Worm (Caenorhabditis elegans): Measurements from ENCODE around the gene C17B7.3.

Gene C17B7.3

DNA sequence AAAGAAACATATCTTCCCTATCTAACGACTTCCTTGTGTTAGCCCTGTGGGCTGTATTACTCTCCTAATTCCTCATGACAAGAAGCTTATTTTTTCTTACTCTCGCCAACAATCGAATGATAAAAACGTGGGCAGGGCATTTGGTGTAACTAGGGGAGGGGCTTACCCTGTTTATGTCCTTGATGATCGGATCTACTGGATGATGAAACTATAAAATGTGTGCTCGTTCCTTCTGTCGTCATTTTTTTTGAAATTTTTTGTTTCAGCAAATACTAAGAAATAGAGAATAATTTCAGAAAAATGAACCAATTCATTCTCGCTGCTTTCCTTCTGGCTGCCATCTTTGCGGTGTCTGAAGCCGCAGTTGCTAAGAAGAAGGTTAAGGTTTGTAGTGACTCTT is at the start of gene C17B7.3:
C17B7.3 (plus strand) TSS at position 301 of the 400 bp plus-strand sequence.
- TF ChIP-seq ceh-39 (tag; optimal IDR thresholded peaks at IDR 0.05) (no peak), ztf-11 (tag; optimal IDR thresholded peaks at IDR 0.05) (no peak), nhr-12 (tag; optimal IDR thresholded peaks at IDR 0.05) (no peak), ces-1 (GFP tag; optimal IDR thresholded peaks at IDR 0.05) (no peak), hlh-1 (tag; optimal IDR thresholded peaks at IDR 0.05) (no peak), elt-3 (tag; optimal IDR thresholded peaks at IDR 0.05) (no peak), bed-3 (GFP tag; optimal IDR thresholded peaks at IDR 0.05) (no peak), ham-2 (GFP tag; optimal IDR thresholded peaks at IDR 0.05) (no peak), unc-62 (GFP tag; optimal IDR thresholded peaks at IDR 0.05) (no peak), sptf-1 (tag; optimal IDR thresholded peaks at IDR 0.05) (no peak), elt-1 (tag; optimal IDR thresholded peaks at IDR 0.05; ENCODE audit: borderline replicate concordance, insufficient read depth) (no peak), zip-8 (tag; optimal IDR thresholded peaks at IDR 0.05) (no peak), lsy-2 (tag; optimal IDR thresholded peaks at IDR 0.05) (no peak), lin-13 (tag; optimal IDR thresholded peaks at IDR 0.05) (no peak), ceh-83 (GFP tag; optimal IDR thresholded peaks at IDR 0.05) (no peak), nhr-237 (tag; optimal IDR thresholded peaks at IDR 0.05) (no peak)

DNA sequence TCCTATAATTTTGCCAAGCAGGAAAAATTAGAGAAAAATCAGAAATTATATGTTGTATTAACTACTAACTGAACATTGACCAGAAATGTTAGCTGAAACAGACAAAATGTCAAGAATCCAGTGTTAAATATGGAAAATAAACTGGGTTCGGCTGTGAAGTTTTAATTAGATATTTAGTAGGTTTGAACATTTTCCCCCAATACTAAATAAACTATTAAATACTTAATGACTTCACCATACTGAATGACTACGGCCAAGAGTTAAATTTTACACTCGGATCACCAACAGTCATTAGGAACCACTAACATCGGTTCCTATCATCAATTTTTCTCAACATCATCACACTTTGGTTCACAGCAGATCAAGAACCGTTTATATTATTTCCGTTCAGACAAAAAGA is 47.2 kb upstream of the C17B7.3 start:
- TF ChIP-seq pha-4 (tag; optimal IDR thresholded peaks at IDR 0.05) (no peak), lin-13 (tag; optimal IDR thresholded peaks at IDR 0.05) (no peak), flh-1 (GFP tag; optimal IDR thresholded peaks at IDR 0.05) (no peak)

DNA sequence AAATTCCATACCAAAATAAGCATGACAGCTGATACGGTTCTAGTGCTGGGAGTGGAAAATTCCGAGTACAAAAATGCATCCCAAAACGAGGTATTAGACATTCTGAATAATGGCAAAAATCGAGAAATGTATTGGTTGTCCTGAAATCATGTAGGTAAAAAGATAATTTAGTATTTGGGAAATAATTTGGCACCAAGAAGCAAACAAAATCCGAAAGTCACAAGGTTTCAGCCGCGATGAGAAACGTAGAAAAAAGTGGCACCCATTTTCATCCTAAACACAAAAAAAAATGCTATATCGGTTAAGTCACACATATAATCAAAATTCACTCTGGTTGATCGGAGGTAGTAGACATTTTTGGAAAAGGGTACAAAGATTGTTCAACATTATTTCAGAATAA is 44.8 kb upstream of the C17B7.3 start, which contains the start of gene srx-122:
srx-122 (minus strand) TSS at position 101 of the 400 bp plus-strand sequence.
- no peak for TF ChIP-seq mab-5 (tag; optimal IDR thresholded peaks at IDR 0.05)
- TF ChIP-seq nhr-237 (tag; optimal IDR thresholded peaks at IDR 0.05) = no peak
- TF ChIP-seq ceh-39 (tag; optimal IDR thresholded peaks at IDR 0.05) = no peak

DNA sequence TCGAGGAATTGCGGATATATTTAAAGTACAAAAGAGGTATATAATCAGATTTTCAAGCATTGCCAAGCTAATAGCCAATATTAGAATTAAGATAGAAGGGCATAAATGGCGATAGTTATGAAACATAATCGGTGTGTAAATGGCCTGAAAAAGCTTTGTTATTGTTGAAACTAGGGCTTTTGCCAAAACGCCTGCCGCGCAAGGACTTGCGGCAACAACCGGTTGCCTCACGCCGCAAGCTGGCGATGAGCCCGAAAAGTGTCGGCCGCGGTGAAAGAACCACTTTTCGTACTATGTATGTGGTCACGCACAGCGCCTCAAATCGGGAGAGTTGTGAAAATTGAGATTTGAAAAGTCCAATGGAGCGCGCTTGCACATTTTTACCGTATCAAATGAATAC is 43.2 kb upstream of the C17B7.3 start:
- no peak for TF ChIP-seq ceh-83 (GFP tag; optimal IDR thresholded peaks at IDR 0.05)
- no peak for TF ChIP-seq ham-2 (GFP tag; optimal IDR thresholded peaks at IDR 0.05)
- TF ChIP-seq drap-1 (GFP tag; optimal IDR thresholded peaks at IDR 0.05) = no peak
- no peak for TF ChIP-seq mls-2 (tag; optimal IDR thresholded peaks at IDR 0.05)
- no peak for TF ChIP-seq nhr-28 (tag; optimal IDR thresholded peaks at IDR 0.05)
- TF ChIP-seq unc-120 (tag; optimal IDR thresholded peaks at IDR 0.05; ENCODE audit: poor library complexity, severe bottlenecking) = no peak
- no peak for TF ChIP-seq ceh-39 (tag; optimal IDR thresholded peaks at IDR 0.05)
- no peak for TF ChIP-seq nhr-12 (tag; optimal IDR thresholded peaks at IDR 0.05)
- TF ChIP-seq ceh-43 (GFP tag; optimal IDR thresholded peaks at IDR 0.05) = no peak
- TF ChIP-seq nhr-237 (tag; optimal IDR thresholded peaks at IDR 0.05) = no peak
- no peak for TF ChIP-seq snpc-4 (tag; optimal IDR thresholded peaks at IDR 0.05)
- TF ChIP-seq elt-1 (tag; optimal IDR thresholded peaks at IDR 0.05; ENCODE audit: borderline replicate concordance, insufficient read depth) = no peak
- no peak for TF ChIP-seq mab-5 (tag; optimal IDR thresholded peaks at IDR 0.05)
- TF ChIP-seq sptf-1 (tag; optimal IDR thresholded peaks at IDR 0.05) = no peak
- TF ChIP-seq mep-1 (tag; optimal IDR thresholded peaks at IDR 0.05) = no peak
- no peak for TF ChIP-seq ztf-11 (tag; optimal IDR thresholded peaks at IDR 0.05)

DNA sequence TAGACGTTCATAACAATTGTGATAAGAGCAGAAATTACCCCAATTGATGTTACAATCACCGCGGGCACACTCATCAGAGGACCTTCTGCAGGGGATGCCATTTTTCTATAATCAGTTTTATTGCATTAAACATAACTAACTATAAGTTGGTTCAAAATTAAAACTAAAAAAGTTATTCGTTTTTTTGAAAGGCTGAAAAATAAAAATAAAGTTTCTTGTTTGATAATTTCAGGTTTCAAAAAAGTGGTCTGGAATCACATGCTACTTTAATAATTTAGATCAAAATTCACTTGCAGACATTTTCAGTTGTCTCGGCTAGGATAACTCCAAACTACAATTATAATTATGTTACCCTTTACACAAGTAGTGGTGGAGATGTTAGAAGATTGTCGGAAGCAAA is 40.7 kb upstream of the C17B7.3 start, which contains the start of gene srbc-1:
srbc-1 (minus strand) TSS at position 101 of the 400 bp plus-strand sequence.
- no peak for TF ChIP-seq cnd-1 (tag; optimal IDR thresholded peaks at IDR 0.05)
- TF ChIP-seq lin-32 (GFP tag; optimal IDR thresholded peaks at IDR 0.05) = no peak
- no peak for TF ChIP-seq nhr-76 (tag; optimal IDR thresholded peaks at IDR 0.05)
- TF ChIP-seq mep-1 (tag; optimal IDR thresholded peaks at IDR 0.05) = no peak
- TF ChIP-seq mab-5 (tag; optimal IDR thresholded peaks at IDR 0.05) = no peak
- no peak for TF ChIP-seq sem-2 (GFP tag; optimal IDR thresholded peaks at IDR 0.05)
- TF ChIP-seq nhr-12 (tag; optimal IDR thresholded peaks at IDR 0.05) = no peak
- no peak for TF ChIP-seq unc-39 (tag; optimal IDR thresholded peaks at IDR 0.05)
- TF ChIP-seq ces-1 (GFP tag; optimal IDR thresholded peaks at IDR 0.05) = no peak
- TF ChIP-seq nhr-237 (tag; optimal IDR thresholded peaks at IDR 0.05) = no peak
- TF ChIP-seq pha-4 (tag; optimal IDR thresholded peaks at IDR 0.05) = no peak
- TF ChIP-seq nhr-2 (tag; optimal IDR thresholded peaks at IDR 0.05) = no peak
- TF ChIP-seq drap-1 (GFP tag; optimal IDR thresholded peaks at IDR 0.05) = no peak
- TF ChIP-seq bed-3 (GFP tag; optimal IDR thresholded peaks at IDR 0.05) = no peak
- TF ChIP-seq hlh-1 (tag; optimal IDR thresholded peaks at IDR 0.05) = no peak
- no peak for TF ChIP-seq lin-13 (tag; optimal IDR thresholded peaks at IDR 0.05)

All from whole organism, mixed stage, embryonic.